Fruit fly (Drosophila melanogaster) whole organism, embryonic: ENCODE measurements around the gene CG14367.

ENCODE experiments used
- B-H2 ChIP-seq: fragments of 200-800 bp; sonication (Bioruptor generic); optimal IDR thresholded peaks from 2 replicates; lab custom pipeline; 2018; ENCODE audit warnings: missing biosample characterization, mild to moderate bottlenecking, missing genetic modification characterization
- CG12659 ChIP-seq: fragments of 200-800 bp; sonication (Bioruptor generic); optimal IDR thresholded peaks from 3 replicates; lab custom pipeline; 2017; ENCODE audit warnings: mild to moderate bottlenecking, missing biosample characterization, missing genetic modification reagents, missing genetic modification characterization

- peak; percentile 51 for TF ChIP-seq B-H2
- peak; percentile 54 for TF ChIP-seq CG12659 (GFP tag; lab: Kevin White, UChicago)
Measured at dm6 chr3R:13645874-13646370, 47.9 kb upstream of the CG14367 start, which contains the start of gene sqd.
